Worm (Caenorhabditis elegans) whole organism, young adult: Measurements from ENCODE around the gene ptpn-22.

Source experiments
- B0336.3 ChIP-seq: fragments of 200-800 bp; sonication (Bioruptor generic); IDR thresholded peaks from 2 replicates; pipeline ENCODE4 v1.3.6; 2022; ENCODE audit warnings: missing genetic modification characterization, missing compliant biosample characterization
- F33H1.4 ChIP-seq: fragments of 200-800 bp; sonication (Bioruptor generic); IDR thresholded peaks from 2 replicates; pipeline ENCODE4 v1.3.6; 2022; ENCODE audit warnings: missing genetic modification reagents, missing genetic modification characterization, missing compliant biosample characterization
- K11D2.4 ChIP-seq: fragments of 200-800 bp; sonication (Bioruptor generic); IDR thresholded peaks from 2 replicates; pipeline ENCODE4 v1.3.6; 2022; ENCODE audit warnings: missing genetic modification reagents, missing genetic modification characterization, missing compliant biosample characterization
- K12H6.12 ChIP-seq: fragments of 200-800 bp; sonication (Bioruptor generic); optimal IDR thresholded peaks from 2 replicates; lab custom pipeline; 2018; ENCODE audit warnings: mild to moderate bottlenecking, missing genetic modification characterization, missing compliant biosample characterization
- ZK185.1 ChIP-seq: sonication (generic microtip); optimal IDR thresholded peaks from 2 replicates; lab custom pipeline; 2016; ENCODE audit warnings: mild to moderate bottlenecking, missing genetic modification characterization, missing compliant biosample characterization; ENCODE audit not compliant: poor library complexity, severe bottlenecking
- aptf-3 ChIP-seq: fragments of 200-800 bp; sonication (Bioruptor generic); IDR thresholded peaks from 2 replicates; pipeline ENCODE4 v1.3.6; 2022; ENCODE audit warnings: missing genetic modification characterization, missing compliant biosample characterization
- athp-1 ChIP-seq: sonication (generic microtip); optimal IDR thresholded peaks from 2 replicates; lab custom pipeline; 2017; ENCODE audit warnings: mild to moderate bottlenecking, missing genetic modification characterization, missing compliant biosample characterization
- attf-6 ChIP-seq: fragments of 200-800 bp; sonication (Bioruptor generic); IDR thresholded peaks from 2 replicates; pipeline ENCODE4 v1.3.6; 2022; ENCODE audit warnings: missing genetic modification reagents, missing genetic modification characterization, missing compliant biosample characterization
- cebp-1 ChIP-seq, 2 experiments: fragments of 200-800 bp in 1 of 2; sonication (Bioruptor generic) in 1 of 2; sonication (generic microtip) in 1 of 2; IDR thresholded peaks in 1 of 2; optimal IDR thresholded peaks in 1 of 2; 2 replicates each; pipeline versions ENCODE4 v1.3.6 to Lab custom; 2017 to 2022; ENCODE audit warnings: missing compliant biosample characterization in 2 of 2, missing genetic modification characterization in 2 of 2, mild to moderate bottlenecking in 1 of 2, missing genetic modification reagents in 1 of 2, moderate library complexity in 1 of 2
- ceh-100 ChIP-seq: fragments of 200-800 bp; sonication (Bioruptor generic); IDR thresholded peaks from 2 replicates; pipeline ENCODE4 v1.3.6; 2022; ENCODE audit warnings: missing genetic modification reagents, missing genetic modification characterization, missing compliant biosample characterization
- ceh-91 ChIP-seq: fragments of 200-800 bp; sonication (Bioruptor generic); IDR thresholded peaks from 2 replicates; pipeline ENCODE4 v1.3.6; 2022; ENCODE audit warnings: missing genetic modification reagents, missing genetic modification characterization, missing compliant biosample characterization
- efl-1 ChIP-seq: fragments of 150-350 bp; optimal IDR thresholded peaks from 2 replicates; lab custom pipeline; 2014; ENCODE audit warnings: missing biosample characterization, missing genetic modification reagents, missing genetic modification characterization
- egrh-3 ChIP-seq: fragments of 200-800 bp; sonication (Bioruptor generic); IDR thresholded peaks from 2 replicates; pipeline ENCODE4 v1.3.6; 2022; ENCODE audit warnings: missing genetic modification reagents, missing genetic modification characterization, missing compliant biosample characterization
- hlh-26 ChIP-seq: fragments of 200-800 bp; sonication (Bioruptor generic); conservative IDR thresholded peaks from 2 replicates; pipeline ENCODE4 v1.3.6; 2022; ENCODE audit warnings: missing genetic modification reagents, missing genetic modification characterization, missing compliant biosample characterization
- hrde-1 ChIP-seq: sonication (generic microtip); optimal IDR thresholded peaks from 2 replicates; lab custom pipeline; 2016; ENCODE audit warnings: missing genetic modification characterization, mild to moderate bottlenecking, missing compliant biosample characterization, moderate library complexity, missing genotype, missing genetic modification reagents, borderline replicate concordance
- hsf-1 ChIP-seq: fragments of 200-800 bp; sonication (Bioruptor generic); IDR thresholded peaks from 2 replicates; pipeline ENCODE4 v1.3.6; 2022; ENCODE audit warnings: missing genetic modification reagents, missing genetic modification characterization, missing compliant biosample characterization
- lin-26 ChIP-seq: fragments of 200-800 bp; sonication (Bioruptor generic); IDR thresholded peaks from 2 replicates; pipeline ENCODE4 v1.3.6; 2022; ENCODE audit warnings: missing genetic modification reagents, missing genetic modification characterization, missing compliant biosample characterization
- lin-40 ChIP-seq: sonication (generic microtip); optimal IDR thresholded peaks from 2 replicates; lab custom pipeline; 2016; ENCODE audit warnings: missing genetic modification characterization, mild to moderate bottlenecking, missing compliant biosample characterization, missing genotype, missing genetic modification reagents
- madf-3 ChIP-seq: fragments of 200-800 bp; sonication (Bioruptor generic); IDR thresholded peaks from 2 replicates; pipeline ENCODE4 v1.3.6; 2022; ENCODE audit warnings: missing genetic modification reagents, missing genetic modification characterization, missing compliant biosample characterization
- madf-6 ChIP-seq: fragments of 200-800 bp; sonication (Bioruptor generic); IDR thresholded peaks from 2 replicates; pipeline ENCODE4 v1.3.6; 2022; ENCODE audit warnings: missing genetic modification reagents, missing genetic modification characterization, missing compliant biosample characterization
- mel-28 ChIP-seq: sonication (generic microtip); optimal IDR thresholded peaks from 2 replicates; lab custom pipeline; 2016; ENCODE audit warnings: borderline replicate concordance, mild to moderate bottlenecking, missing genetic modification characterization, missing compliant biosample characterization
- pbrm-1 ChIP-seq: fragments of 200-800 bp; sonication (Bioruptor generic); IDR thresholded peaks from 2 replicates; pipeline ENCODE4 v1.3.6; 2022; ENCODE audit warnings: missing genetic modification reagents, missing genetic modification characterization, missing compliant biosample characterization
- pha-4 ChIP-seq: fragments of 150-350 bp; sonication (generic microtip); optimal IDR thresholded peaks from 2 replicates; lab custom pipeline; 2014; ENCODE audit warnings: missing biosample characterization, missing genetic modification reagents, missing genetic modification characterization
- rec-8 ChIP-seq, 2 experiments: sonication (generic microtip); optimal IDR thresholded peaks; 2 replicates each; lab custom pipeline; 2016; ENCODE audit warnings: mild to moderate bottlenecking in 2 of 2, missing genetic modification characterization in 2 of 2, missing genetic modification reagents in 2 of 2, missing genotype in 2 of 2, missing biosample characterization in 1 of 2, missing compliant biosample characterization in 1 of 2, moderate library complexity in 1 of 2
- sdz-38 ChIP-seq: sonication (generic microtip); optimal IDR thresholded peaks from 2 replicates; lab custom pipeline; 2016; ENCODE audit warnings: missing genotype, missing genetic modification characterization, missing compliant biosample characterization
- snpc-1.1 ChIP-seq: sonication (generic microtip); optimal IDR thresholded peaks from 2 replicates; lab custom pipeline; 2017; ENCODE audit warnings: missing genetic modification characterization, mild to moderate bottlenecking, missing compliant biosample characterization, antibody characterized with exemption, moderate library complexity, missing genotype, missing genetic modification reagents; ENCODE audit not compliant: insufficient read depth
- tlf-1 ChIP-seq: fragments of 200-800 bp; sonication (Bioruptor generic); optimal IDR thresholded peaks from 2 replicates; lab custom pipeline; 2018; ENCODE audit warnings: mild to moderate bottlenecking, missing genetic modification characterization, missing compliant biosample characterization
- unc-130 ChIP-seq: sonication (generic microtip); optimal IDR thresholded peaks from 2 replicates; lab custom pipeline; 2016; ENCODE audit warnings: missing genetic modification reagents, missing genetic modification characterization, missing compliant biosample characterization
- unc-62 ChIP-seq: fragments of 150-350 bp; optimal IDR thresholded peaks from 2 replicates; lab custom pipeline; 2014; ENCODE audit warnings: missing biosample characterization, missing genetic modification reagents, missing genetic modification characterization
- xnd-1 ChIP-seq: sonication (generic microtip); optimal IDR thresholded peaks from 2 replicates; lab custom pipeline; 2016; ENCODE audit warnings: missing genotype, missing genetic modification reagents, missing genetic modification characterization, missing compliant biosample characterization
- zfh-2 ChIP-seq: fragments of 200-800 bp; sonication (Bioruptor generic); conservative IDR thresholded peaks from 2 replicates; pipeline ENCODE4 v1.3.6; 2022; ENCODE audit warnings: missing genetic modification reagents, missing genetic modification characterization, missing compliant biosample characterization
- zim-3 ChIP-seq: sonication (generic microtip); optimal IDR thresholded peaks from 2 replicates; lab custom pipeline; 2017; ENCODE audit warnings: mild to moderate bottlenecking, missing genetic modification characterization, moderate library complexity, missing compliant biosample characterization
- ztf-3 ChIP-seq: fragments of 200-800 bp; sonication (Bioruptor generic); optimal IDR thresholded peaks from 2 replicates; lab custom pipeline; 2018; ENCODE audit warnings: mild to moderate bottlenecking, missing genetic modification characterization, missing compliant biosample characterization

Gene ptpn-22

DNA sequence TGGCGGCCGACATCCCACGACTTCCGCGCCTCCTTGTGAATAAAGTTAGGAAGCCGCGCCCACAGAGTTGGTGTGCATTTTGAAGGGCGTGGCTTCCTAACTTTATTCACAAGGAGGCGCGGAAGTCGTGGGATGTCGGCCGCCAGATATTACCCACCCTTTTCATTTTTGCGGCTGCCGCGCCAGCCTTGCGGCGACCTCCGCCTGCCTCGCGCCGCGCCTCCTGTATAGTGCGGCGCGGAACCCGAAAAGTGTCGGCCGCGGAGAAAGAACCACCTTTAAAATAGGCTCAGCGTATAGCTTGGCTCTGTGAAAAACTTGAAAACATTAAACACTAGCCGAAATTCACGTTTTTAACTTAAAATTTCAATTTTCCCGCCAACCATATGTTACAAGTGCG lies 23.4 kb upstream of the ptpn-22 start (continued):
- TF ChIP-seq rec-8 (tag; optimal IDR thresholded peaks at IDR 0.05; lab: Kevin White, UChicago) (peak in 1 of 2 experiments; percentile 15), madf-3 (0 out of 2 replicates have a peak, but pooled peaks have one; percentile 25), unc-62 (GFP tag; lab: Kevin White, UChicago) (no peak), zim-3 (tag; lab: Kevin White, UChicago) (no peak), snpc-1.1 (peak; percentile 89), xnd-1 (peak; percentile 58), mel-28 (no peak), attf-6 (peak; percentile 90), hsf-1 (peak; percentile 59), tlf-1 (GFP tag; lab: Kevin White, UChicago) (peak; percentile 9), ZK185.1 (tag; lab: Kevin White, UChicago) (no peak), F33H1.4 (peak; percentile 47), B0336.3 (peak; percentile 54), hrde-1 (tag; lab: Kevin White, UChicago) (no peak), zfh-2 (GFP tag; lab: Robert Waterston, UW) (peak; percentile 78)
- TF ChIP-seq, all 124 proteins: peak for 31

DNA sequence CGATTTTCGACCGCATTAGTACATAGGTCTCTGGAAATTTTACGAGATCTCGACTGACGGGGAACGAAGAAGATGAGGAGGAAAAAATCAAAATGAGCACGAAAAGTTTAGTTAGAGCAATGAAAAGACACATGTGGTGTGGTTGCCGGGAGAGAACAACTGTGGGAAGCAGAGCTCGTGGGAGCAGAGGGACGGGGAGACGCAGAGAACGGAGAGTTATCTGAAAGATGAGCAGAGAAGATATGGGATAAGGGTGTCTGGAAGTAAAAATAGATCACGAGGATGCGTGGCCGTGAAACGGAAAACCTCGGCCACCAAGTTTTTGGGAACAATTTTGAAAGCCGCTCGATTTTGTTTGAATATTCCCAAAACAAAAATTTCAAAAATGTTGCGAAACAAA lies 21.5 kb upstream of the ptpn-22 start, which contains the start of gene Y41D4A.7:
Y41D4A.7 (minus strand) TSS at position 18 of the 400 bp plus-strand sequence.
- TF ChIP-seq zfh-2 (GFP tag; lab: Robert Waterston, UW) (0 out of 2 replicates have a peak, but pooled peaks have one; percentile 39), pha-4 (tag; lab: Kevin White, UChicago) (no peak)

DNA sequence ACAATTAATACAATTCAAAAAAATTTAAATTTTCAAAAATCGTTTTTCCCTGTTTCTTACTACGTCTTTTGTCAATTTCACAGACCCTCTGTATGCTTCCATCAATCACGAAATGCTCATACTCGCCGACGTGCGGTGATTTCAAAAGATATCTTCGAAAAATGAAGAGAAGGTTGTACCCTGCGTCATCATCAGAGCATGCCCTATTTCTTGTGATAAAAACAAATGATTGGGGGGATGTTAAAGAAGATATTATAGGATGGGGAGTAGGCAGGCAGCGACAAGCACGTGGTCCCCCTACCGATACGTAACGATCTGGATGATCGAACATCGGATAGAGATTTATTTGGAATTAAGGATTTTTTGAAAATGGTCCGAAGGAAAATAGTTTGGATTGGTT lies 18.5 kb upstream of the ptpn-22 start:
- no peak for TF ChIP-seq hlh-26 (GFP tag; lab: Robert Waterston, UW)
- no peak for TF ChIP-seq ztf-3 (GFP tag; lab: Kevin White, UChicago)

DNA sequence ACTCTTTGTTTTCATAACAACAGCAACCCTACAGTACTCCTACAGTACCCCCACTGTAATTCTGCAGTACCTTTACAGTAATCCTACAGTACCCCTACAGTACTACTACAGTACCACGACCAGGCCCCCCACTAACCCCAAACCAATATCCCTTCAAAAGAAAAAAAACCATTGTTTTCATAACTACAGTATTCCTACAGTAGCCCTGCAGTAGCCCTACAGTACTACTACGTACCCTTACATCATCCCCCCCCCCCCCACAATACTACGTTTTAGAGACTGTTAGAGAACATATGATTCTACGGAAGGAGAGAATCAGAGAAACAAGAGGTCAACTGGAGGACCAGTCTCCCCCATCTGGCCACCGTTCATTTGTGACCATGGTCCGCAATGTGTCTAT lies 13.4 kb upstream of the ptpn-22 start, which contains the start of gene Y41D4A.3:
Y41D4A.3 (plus strand) TSS at position 301 of the 400 bp plus-strand sequence.
- TF ChIP-seq sdz-38 (tag; lab: Kevin White, UChicago) (no peak), lin-40 (tag; lab: Kevin White, UChicago) (no peak), pbrm-1 (GFP tag; lab: Robert Waterston, UW) (no peak), attf-6 (no peak)

DNA sequence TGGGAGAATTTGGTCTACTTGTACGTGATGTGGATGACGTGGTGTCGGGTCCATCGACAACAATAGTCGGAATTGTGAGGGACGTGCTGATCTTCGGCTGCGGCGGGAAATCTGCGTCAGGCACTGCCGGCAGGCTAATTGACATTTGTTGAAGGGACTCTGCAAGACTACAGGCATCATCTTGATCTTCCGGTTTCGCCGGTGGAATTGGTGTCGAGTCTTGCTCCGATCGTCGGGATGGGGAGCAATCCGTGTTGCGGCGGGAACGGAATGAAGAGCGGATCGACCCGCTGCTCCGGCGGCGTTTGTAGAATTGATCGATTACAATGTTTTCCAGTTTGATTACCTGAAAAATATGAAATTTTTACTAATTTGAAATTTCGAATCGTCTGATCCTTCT lies 12.4 kb upstream of the ptpn-22 start:
- TF ChIP-seq zfh-2 (GFP tag; lab: Robert Waterston, UW) (peak; percentile 71), lin-26 (GFP tag; lab: Robert Waterston, UW) (no peak), ceh-91 (GFP tag; lab: Robert Waterston, UW) (no peak), aptf-3 (GFP tag; lab: Robert Waterston, UW) (no peak), unc-130 (no peak), athp-1 (no peak)

DNA sequence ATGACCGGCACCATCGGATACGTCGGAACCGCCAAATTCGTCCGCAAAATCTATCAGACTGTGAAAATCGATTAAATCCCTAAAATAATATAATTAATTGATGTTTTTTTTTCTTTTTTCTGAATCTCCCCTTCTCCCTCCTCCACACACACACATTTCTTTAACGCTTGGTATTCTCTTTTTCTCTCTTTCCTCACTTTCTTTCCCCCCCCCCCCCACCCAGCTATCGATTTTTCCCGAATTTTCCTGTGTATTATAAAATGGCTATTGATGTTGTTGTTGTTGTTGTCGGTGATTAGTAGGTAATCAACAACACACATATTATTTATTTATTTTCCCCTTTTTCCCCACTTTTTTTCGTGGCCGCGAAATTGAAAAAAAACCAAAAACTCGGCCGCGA lies 11.2 kb upstream of the ptpn-22 start:
- TF ChIP-seq K12H6.12 (tag; lab: Kevin White, UChicago), result no peak
- TF ChIP-seq K11D2.4 (GFP tag; lab: Robert Waterston, UW), result 0 out of 2 replicates have a peak, but pooled peaks have one; percentile 27
- no peak for TF ChIP-seq hsf-1
- TF ChIP-seq efl-1 (GFP tag; lab: Kevin White, UChicago), result no peak
- TF ChIP-seq cebp-1 (GFP tag; IDR thresholded peaks at IDR 0.05; lab: Robert Waterston, UW), result no peak
- TF ChIP-seq cebp-1 (tag; optimal IDR thresholded peaks at IDR 0.05; lab: Kevin White, UChicago), result peak; percentile 28
- peak; percentile 40; the same call in 1 of the 2 replicates for TF ChIP-seq madf-6 (GFP tag; lab: Robert Waterston, UW)
- TF ChIP-seq ceh-100 (GFP tag; lab: Robert Waterston, UW), result no peak
- peak; percentile 38; the same call in 1 of the 2 replicates for TF ChIP-seq egrh-3 (GFP tag; lab: Robert Waterston, UW)
